Worm (Caenorhabditis elegans) whole organism, L4 larva: ENCODE results near the gene Y102A11A.3.

Experiments
- F26F4.8 ChIP-seq: fragments of 200-800 bp; sonication (Bioruptor generic); conservative IDR thresholded peaks from 2 replicates; pipeline ENCODE4 v1.3.6; 2022; ENCODE audit warnings: missing genetic modification characterization, missing compliant biosample characterization
- F44E2.7 ChIP-seq: fragments of 200-800 bp; sonication (Bioruptor generic); IDR thresholded peaks from 2 replicates; pipeline ENCODE4 v2.1.2; 2022; ENCODE audit warnings: missing genetic modification characterization, missing compliant biosample characterization
- arid-1 ChIP-seq: fragments of 200-800 bp; sonication (Bioruptor generic); conservative IDR thresholded peaks from 2 replicates; pipeline ENCODE4 v1.3.6; 2022; ENCODE audit warnings: missing genetic modification reagents, missing genetic modification characterization, missing compliant biosample characterization
- ceh-20 ChIP-seq: fragments of 200-800 bp; sonication (Bioruptor generic); IDR thresholded peaks from 2 replicates; pipeline ENCODE4 v1.3.6; 2022; ENCODE audit warnings: missing genetic modification reagents, missing genetic modification characterization, missing compliant biosample characterization
- ces-1 ChIP-seq: fragments of 150-350 bp; sonication (generic microtip); optimal IDR thresholded peaks from 4 replicates; lab custom pipeline; 2014; ENCODE audit warnings: missing biosample characterization, missing genetic modification reagents, missing genetic modification characterization
- egl-27 ChIP-seq: sonication (generic microtip); optimal IDR thresholded peaks from 3 replicates; lab custom pipeline; 2017; ENCODE audit warnings: missing biosample characterization, missing genetic modification reagents, missing genetic modification characterization
- lin-39 ChIP-seq: fragments of 150-350 bp; optimal IDR thresholded peaks from 2 replicates; lab custom pipeline; 2014; ENCODE audit warnings: missing biosample characterization, missing genetic modification reagents, missing genetic modification characterization
- nhr-10 ChIP-seq: fragments of 150-350 bp; optimal IDR thresholded peaks from 2 replicates; lab custom pipeline; 2014; ENCODE audit warnings: missing biosample characterization, missing genetic modification characterization
- nhr-76 ChIP-seq: fragments of 150-350 bp; optimal IDR thresholded peaks from 2 replicates; lab custom pipeline; 2014; ENCODE audit warnings: missing biosample characterization, missing genetic modification characterization
- pqm-1 ChIP-seq: sonication (generic microtip); optimal IDR thresholded peaks from 2 replicates; lab custom pipeline; 2017; ENCODE audit warnings: missing biosample characterization, missing genetic modification characterization
- snpc-4 ChIP-seq: fragments of 150-350 bp; optimal IDR thresholded peaks from 2 replicates; lab custom pipeline; 2014; ENCODE audit warnings: missing biosample characterization, missing genetic modification characterization
- unc-130 ChIP-seq: sonication (generic microtip); optimal IDR thresholded peaks from 2 replicates; lab custom pipeline; 2016; ENCODE audit warnings: missing genetic modification reagents, missing genetic modification characterization, missing compliant biosample characterization
- zag-1 ChIP-seq: fragments of 150-350 bp; optimal IDR thresholded peaks from 2 replicates; lab custom pipeline; 2014; ENCODE audit warnings: missing biosample characterization, missing genetic modification characterization

ce11 chrX:2041448-2042138, 22.6 kb downstream of the Y102A11A.3 start:
- TF ChIP-seq arid-1 (no peak), F26F4.8 (GFP tag; lab: Robert Waterston, UW) (no peak), ces-1 (GFP tag; lab: Kevin White, UChicago) (no peak), snpc-4 (tag; lab: Kevin White, UChicago) (no peak), zag-1 (tag; lab: Kevin White, UChicago) (no peak), lin-39 (tag; lab: Kevin White, UChicago) (no peak), ceh-20 (GFP tag; lab: Robert Waterston, UW) (no peak), nhr-76 (no peak), unc-130 (GFP tag; lab: Kevin White, UChicago) (no peak), F44E2.7 (GFP tag; lab: Robert Waterston, UW) (no peak), pqm-1 (no peak), nhr-10 (tag; lab: Kevin White, UChicago) (no peak), egl-27 (no peak)
